Fruit fly (Drosophila melanogaster): ENCODE results near the gene CG14297.

Gene CG14297

DNA sequence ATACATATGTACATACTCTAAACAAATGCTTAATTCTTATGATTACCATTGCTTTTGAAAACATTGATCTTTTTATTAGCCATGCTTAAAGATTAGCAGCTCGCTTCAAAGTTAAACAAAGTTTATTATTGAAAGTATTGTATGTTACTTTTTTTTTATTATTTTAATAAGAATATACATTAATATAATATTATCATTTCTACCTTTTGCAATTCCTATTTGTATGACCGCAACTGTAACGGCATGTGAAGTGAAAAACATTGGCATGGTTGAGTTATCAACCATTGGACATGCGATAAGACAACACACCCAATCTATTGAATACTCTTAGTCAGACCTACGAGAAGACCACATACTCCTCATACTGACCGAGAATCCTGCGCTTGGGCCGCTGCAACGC is 13.0 kb downstream of the CG14297 start (continued):
- TF ChIP-seq MTF-1 (GFP tag; optimal IDR thresholded peaks at IDR 0.05; ENCODE audit: borderline replicate concordance) (no peak), CG8089 (GFP tag; optimal IDR thresholded peaks at IDR 0.05) (no peak), shn (GFP tag; optimal IDR thresholded peaks at IDR 0.05) (no peak), Poxn (GFP tag; IDR thresholded peaks at IDR 0.05) (no peak), pzg (GFP tag; optimal IDR thresholded peaks at IDR 0.05) (no peak), ara (GFP tag; IDR thresholded peaks at IDR 0.05) (no peak), Ets65A (GFP tag) (peak; percentile 44), CG14050 (GFP tag; IDR thresholded peaks at IDR 0.05) (0 out of 3 replicates have a peak, but pooled peaks have one; percentile 20), jing (GFP tag; optimal IDR thresholded peaks at IDR 0.05) (no peak), tx (GFP tag; optimal IDR thresholded peaks at IDR 0.05) (no peak), phol (tag; optimal IDR thresholded peaks at IDR 0.05) (no peak), Jarid2 (GFP tag; optimal IDR thresholded peaks at IDR 0.05) (no peak), CG12155 (GFP tag; optimal IDR thresholded peaks at IDR 0.05) (no peak), scrt (GFP tag; optimal IDR thresholded peaks at IDR 0.05) (no peak), CG13894 (tag; optimal IDR thresholded peaks at IDR 0.05) (no peak), vvl (GFP tag; IDR thresholded peaks at IDR 0.05) (no peak), Blimp-1 (GFP tag; optimal IDR thresholded peaks at IDR 0.05) (no peak), Asciz (GFP tag; optimal IDR thresholded peaks at IDR 0.05) (no peak), CG1602 (GFP tag; optimal IDR thresholded peaks at IDR 0.05) (no peak), Hr39 (optimal IDR thresholded peaks at IDR 0.05) (no peak), nerfin-2 (GFP tag; IDR thresholded peaks at IDR 0.05; ENCODE audit: partially characterized antibody) (no peak), CG16779 (GFP tag; IDR thresholded peaks at IDR 0.05) (no peak), HLH3B (GFP tag; IDR thresholded peaks at IDR 0.05) (no peak), Dfd (GFP tag; optimal IDR thresholded peaks at IDR 0.05) (no peak), Mes4 (GFP tag; optimal IDR thresholded peaks at IDR 0.05) (no peak), CG17802 (tag; optimal IDR thresholded peaks at IDR 0.05) (no peak), Hr51 (GFP tag; optimal IDR thresholded peaks at IDR 0.05) (no peak), CG43689 (GFP tag; IDR thresholded peaks at IDR 0.05) (no peak), CG5953 (GFP tag; IDR thresholded peaks at IDR 0.05) (no peak), Dbx (GFP tag; IDR thresholded peaks at IDR 0.05) (no peak), Side (GFP tag; optimal IDR thresholded peaks at IDR 0.05) (no peak), CG10979 (tag; optimal IDR thresholded peaks at IDR 0.05) (no peak), Meics (GFP tag; optimal IDR thresholded peaks at IDR 0.05) (peak; percentile 40), eve (GFP tag; optimal IDR thresholded peaks at IDR 0.05) (no peak), CG11695 (GFP tag; IDR thresholded peaks at IDR 0.05) (0 out of 3 replicates have a peak, but pooled peaks have one; percentile 33), chn (GFP tag; optimal IDR thresholded peaks at IDR 0.05) (no peak), pan (optimal IDR thresholded peaks at IDR 0.05) (no peak), pan (GFP tag; optimal IDR thresholded peaks at IDR 0.05 in 1 of 2, IDR thresholded peaks at IDR 0.05 in 1 of 2) (peak in 1 of 2 experiments; percentile 7), Usf (GFP tag; optimal IDR thresholded peaks at IDR 0.05) (no peak), HmgZ (tag; optimal IDR thresholded peaks at IDR 0.05) (peak; percentile 9), repo (GFP tag; optimal IDR thresholded peaks at IDR 0.05) (no peak), CG7928 (GFP tag; optimal IDR thresholded peaks at IDR 0.05) (no peak), tap (tag; optimal IDR thresholded peaks at IDR 0.05) (no peak), gcm (GFP tag; optimal IDR thresholded peaks at IDR 0.05) (no peak), salm (tag; optimal IDR thresholded peaks at IDR 0.05) (no peak), GATAe (GFP tag; conservative IDR thresholded peaks at IDR 0.05) (peak; percentile 35; the same call in 1 of the 2 replicates), CG6791 (GFP tag; IDR thresholded peaks at IDR 0.05; ENCODE audit: partially characterized antibody) (no peak), Awh (GFP tag; IDR thresholded peaks at IDR 0.05) (no peak), CG10959 (GFP tag; IDR thresholded peaks at IDR 0.05) (no peak), exex (tag; optimal IDR thresholded peaks at IDR 0.05) (peak; percentile 63), CG6272 (GFP tag; IDR thresholded peaks at IDR 0.05) (no peak), bbx (GFP tag; IDR thresholded peaks at IDR 0.05; ENCODE audit: partially characterized antibody) (no peak)

Data from whole organism, embryonic.